Fruit fly (Drosophila melanogaster) whole organism, prepupa: ENCODE results near the gene RhoGEF64C.
A peak's percentile ranks its signal among the peaks of the same experiment; 100 is the strongest.

ENCODE experiments used
- Blimp-1 ChIP-seq: fragments of 200-800 bp; sonication (Bioruptor generic); optimal IDR thresholded peaks from 3 replicates; lab custom pipeline; 2017; ENCODE audit warnings: missing biosample characterization, missing genetic modification characterization, mild to moderate bottlenecking, moderate library complexity, missing genetic modification reagents
- CG10669 ChIP-seq: fragments of 200-800 bp; sonication (Bioruptor generic); optimal IDR thresholded peaks from 3 replicates; lab custom pipeline; 2018; ENCODE audit warnings: missing biosample characterization, mild to moderate bottlenecking, missing genetic modification characterization, moderate library complexity
- CG11294 ChIP-seq: fragments of 200-800 bp; sonication (Bioruptor generic); IDR thresholded peaks from 2 replicates; pipeline ENCODE4 v1.3.6; 2022; ENCODE audit warnings: missing biosample characterization, missing genetic modification characterization
- CG11762 ChIP-seq: fragments of 200-800 bp; sonication (Bioruptor generic); optimal IDR thresholded peaks from 3 replicates; lab custom pipeline; 2016; ENCODE audit warnings: missing biosample characterization, missing genetic modification characterization; ENCODE audit not compliant: insufficient read depth
- CG15336 ChIP-seq: fragments of 200-800 bp; sonication (Bioruptor generic); IDR thresholded peaks from 2 replicates; pipeline ENCODE4 v1.3.6; 2022; ENCODE audit warnings: missing biosample characterization, missing genetic modification characterization
- CG16779 ChIP-seq: fragments of 200-800 bp; sonication (Bioruptor generic); optimal IDR thresholded peaks from 3 replicates; lab custom pipeline; 2017; ENCODE audit warnings: missing biosample characterization, mild to moderate bottlenecking, missing genetic modification characterization
- CG3032 ChIP-seq: fragments of 200-800 bp; optimal IDR thresholded peaks from 2 replicates; lab custom pipeline; 2019; ENCODE audit warnings: missing biosample characterization, mild to moderate bottlenecking, missing genetic modification characterization, moderate library complexity
- CG31627 ChIP-seq: fragments of 200-800 bp; sonication (Bioruptor generic); optimal IDR thresholded peaks from 3 replicates; lab custom pipeline; 2016; ENCODE audit warnings: missing biosample characterization, missing genetic modification characterization
- CG32006 ChIP-seq: fragments of 200-800 bp; sonication (Bioruptor generic); optimal IDR thresholded peaks from 3 replicates; lab custom pipeline; 2017; ENCODE audit warnings: missing biosample characterization, mild to moderate bottlenecking, missing genetic modification characterization
- CG34406 ChIP-seq: fragments of 200-800 bp; sonication (Bioruptor generic); optimal IDR thresholded peaks from 3 replicates; lab custom pipeline; 2016; ENCODE audit warnings: missing biosample characterization, missing genetic modification characterization
- CG3919 ChIP-seq: fragments of 200-800 bp; sonication (Bioruptor generic); optimal IDR thresholded peaks from 3 replicates; lab custom pipeline; 2016; ENCODE audit warnings: missing biosample characterization, missing genetic modification characterization
- CG4318 ChIP-seq: fragments of 200-800 bp; sonication (Bioruptor generic); optimal IDR thresholded peaks from 3 replicates; lab custom pipeline; 2017; ENCODE audit warnings: missing biosample characterization, mild to moderate bottlenecking, missing genetic modification characterization
- CG6163 ChIP-seq: fragments of 200-800 bp; sonication (Bioruptor generic); IDR thresholded peaks from 3 replicates; pipeline ENCODE4 v1.3.6; 2022; ENCODE audit warnings: missing biosample characterization, missing genetic modification characterization
- CG6276 ChIP-seq: fragments of 200-800 bp; sonication (Bioruptor generic); optimal IDR thresholded peaks from 2 replicates; lab custom pipeline; 2017; ENCODE audit warnings: missing biosample characterization, mild to moderate bottlenecking, missing genetic modification characterization
- CG6792 ChIP-seq: fragments of 200-800 bp; sonication (Bioruptor generic); optimal IDR thresholded peaks from 3 replicates; lab custom pipeline; 2016; ENCODE audit warnings: missing biosample characterization, missing genetic modification characterization
- CG6854 ChIP-seq: fragments of 200-800 bp; sonication (Bioruptor generic); optimal IDR thresholded peaks from 2 replicates; lab custom pipeline; 2017; ENCODE audit warnings: missing biosample characterization, mild to moderate bottlenecking, missing genetic modification characterization
- CG7368 ChIP-seq: fragments of 200-800 bp; sonication (Bioruptor generic); optimal IDR thresholded peaks from 3 replicates; lab custom pipeline; 2016; ENCODE audit warnings: missing biosample characterization, missing genetic modification characterization
- CG8119 ChIP-seq: fragments of 200-800 bp; sonication (Bioruptor generic); IDR thresholded peaks from 3 replicates; pipeline ENCODE4 v1.3.6; 2022; ENCODE audit warnings: missing biosample characterization, missing genetic modification characterization
- CG8319 ChIP-seq: fragments of 200-800 bp; sonication (Bioruptor generic); optimal IDR thresholded peaks from 3 replicates; lab custom pipeline; 2016; ENCODE audit warnings: missing biosample characterization, missing genetic modification characterization
- CG8632 ChIP-seq: fragments of 200-800 bp; sonication (Bioruptor generic); optimal IDR thresholded peaks from 3 replicates; lab custom pipeline; 2016; ENCODE audit warnings: missing biosample characterization, missing genetic modification characterization
- CG9139 ChIP-seq: fragments of 200-800 bp; sonication (Bioruptor generic); optimal IDR thresholded peaks from 3 replicates; lab custom pipeline; 2017; ENCODE audit warnings: missing biosample characterization, mild to moderate bottlenecking, missing genetic modification characterization
- Eip93F ChIP-seq: fragments of 200-800 bp; sonication (Bioruptor generic); optimal IDR thresholded peaks from 2 replicates; lab custom pipeline; 2016; ENCODE audit warnings: missing biosample characterization, mild to moderate bottlenecking, missing genetic modification characterization
- Ets21C ChIP-seq: fragments of 200-800 bp; sonication (Bioruptor generic); optimal IDR thresholded peaks from 3 replicates; lab custom pipeline; 2016; ENCODE audit warnings: missing biosample characterization, missing genetic modification characterization
- Ets96B ChIP-seq: fragments of 200-800 bp; optimal IDR thresholded peaks from 2 replicates; lab custom pipeline; 2019; ENCODE audit warnings: missing biosample characterization, mild to moderate bottlenecking, missing genetic modification characterization, moderate library complexity
- Gug ChIP-seq: fragments of 200-800 bp; sonication (Bioruptor generic); IDR thresholded peaks from 2 replicates; pipeline ENCODE4 v1.3.6; 2022; ENCODE audit warnings: missing biosample characterization, missing genetic modification characterization
- Hr38 ChIP-seq: sonication (Bioruptor generic); optimal IDR thresholded peaks from 2 replicates; lab custom pipeline; 2016; ENCODE audit warnings: missing biosample characterization, missing genetic modification characterization
- Lpt ChIP-seq: fragments of 200-800 bp; sonication (Bioruptor generic); optimal IDR thresholded peaks from 3 replicates; lab custom pipeline; 2016; ENCODE audit warnings: missing biosample characterization, missing genetic modification characterization
- Met ChIP-seq: fragments of 200-800 bp; sonication (Bioruptor generic); optimal IDR thresholded peaks from 3 replicates; lab custom pipeline; 2016; ENCODE audit warnings: missing biosample characterization, missing genetic modification characterization
- OdsH ChIP-seq: fragments of 200-800 bp; sonication (Bioruptor generic); optimal IDR thresholded peaks from 3 replicates; lab custom pipeline; 2016; ENCODE audit warnings: missing biosample characterization, missing genetic modification characterization
- Smox ChIP-seq: fragments of 200-800 bp; sonication (Bioruptor generic); optimal IDR thresholded peaks from 3 replicates; lab custom pipeline; 2016; ENCODE audit warnings: missing biosample characterization, missing genetic modification characterization
- Sox102F ChIP-seq: fragments of 200-800 bp; sonication (Bioruptor generic); optimal IDR thresholded peaks from 2 replicates; lab custom pipeline; 2016; ENCODE audit warnings: missing biosample characterization, mild to moderate bottlenecking, missing genetic modification characterization
- Sox14 ChIP-seq: fragments of 200-800 bp; sonication (Bioruptor generic); optimal IDR thresholded peaks from 3 replicates; lab custom pipeline; 2016; ENCODE audit warnings: missing biosample characterization, missing genetic modification characterization
- Sox15 ChIP-seq: fragments of 200-800 bp; sonication (Bioruptor generic); optimal IDR thresholded peaks from 3 replicates; lab custom pipeline; 2016; ENCODE audit warnings: missing biosample characterization, missing genetic modification characterization
- achi ChIP-seq: fragments of 200-800 bp; sonication (Bioruptor generic); optimal IDR thresholded peaks from 3 replicates; lab custom pipeline; 2016; ENCODE audit warnings: missing biosample characterization, missing genetic modification characterization
- acj6 ChIP-seq: fragments of 200-800 bp; sonication (Bioruptor generic); optimal IDR thresholded peaks from 3 replicates; lab custom pipeline; 2016; ENCODE audit warnings: missing biosample characterization, missing genetic modification characterization
- cyc ChIP-seq: fragments of 200-800 bp; sonication (Bioruptor generic); optimal IDR thresholded peaks from 3 replicates; lab custom pipeline; 2016; ENCODE audit warnings: missing biosample characterization, missing genetic modification characterization
- dsx ChIP-seq: fragments of 200-800 bp; optimal IDR thresholded peaks from 3 replicates; lab custom pipeline; 2019; ENCODE audit warnings: missing biosample characterization, mild to moderate bottlenecking, missing genetic modification characterization, moderate library complexity; ENCODE audit not compliant: poor library complexity, severe bottlenecking
- eg ChIP-seq: fragments of 200-800 bp; sonication (Bioruptor generic); IDR thresholded peaks from 3 replicates; pipeline ENCODE4 v1.3.6; 2022; ENCODE audit warnings: missing biosample characterization, missing genetic modification characterization
- esn ChIP-seq: fragments of 200-800 bp; sonication (Bioruptor generic); optimal IDR thresholded peaks from 2 replicates; lab custom pipeline; 2016; ENCODE audit warnings: missing biosample characterization, mild to moderate bottlenecking, missing genetic modification characterization, moderate library complexity
- fd59A ChIP-seq: fragments of 200-800 bp; sonication (Bioruptor generic); optimal IDR thresholded peaks from 2 replicates; lab custom pipeline; 2017; ENCODE audit warnings: missing biosample characterization, mild to moderate bottlenecking, missing genetic modification characterization, missing genetic modification reagents
- fd85E ChIP-seq: fragments of 200-800 bp; sonication (Bioruptor generic); optimal IDR thresholded peaks from 3 replicates; lab custom pipeline; 2016; ENCODE audit warnings: missing biosample characterization, missing genetic modification characterization
- fkh ChIP-seq: fragments of 200-800 bp; sonication (Bioruptor generic); optimal IDR thresholded peaks from 3 replicates; lab custom pipeline; 2017; ENCODE audit warnings: missing biosample characterization, mild to moderate bottlenecking, missing genetic modification characterization, moderate library complexity
- lz ChIP-seq: fragments of 200-800 bp; sonication (Bioruptor generic); optimal IDR thresholded peaks from 3 replicates; lab custom pipeline; 2016; ENCODE audit warnings: missing biosample characterization, missing genetic modification characterization
- net ChIP-seq: fragments of 200-800 bp; sonication (Bioruptor generic); optimal IDR thresholded peaks from 3 replicates; lab custom pipeline; 2016; ENCODE audit warnings: missing biosample characterization, missing genetic modification characterization
- pdm3 ChIP-seq: fragments of 200-800 bp; sonication (Bioruptor generic); optimal IDR thresholded peaks from 3 replicates; lab custom pipeline; 2016; ENCODE audit warnings: missing biosample characterization, missing genetic modification characterization
- salr ChIP-seq, 2 experiments: fragments of 200-800 bp; sonication (Bioruptor generic); optimal IDR thresholded peaks; 3 replicates each; lab custom pipeline; 2016 to 2018; ENCODE audit warnings: missing biosample characterization in 2 of 2, missing genetic modification characterization in 2 of 2, mild to moderate bottlenecking in 1 of 2
- spab ChIP-seq: fragments of 200-800 bp; sonication (Bioruptor generic); optimal IDR thresholded peaks from 2 replicates; lab custom pipeline; 2017; ENCODE audit warnings: missing biosample characterization, mild to moderate bottlenecking, missing genetic modification characterization, missing genetic modification reagents
- ss ChIP-seq, 2 experiments: fragments of 200-800 bp; sonication (Bioruptor generic); optimal IDR thresholded peaks; 2 replicates in 1 of 2; 3 replicates in 1 of 2; lab custom pipeline; 2017 to 2018; ENCODE audit warnings: mild to moderate bottlenecking in 2 of 2, missing biosample characterization in 2 of 2, missing genetic modification characterization in 2 of 2, moderate library complexity in 1 of 2
- svp ChIP-seq: fragments of 200-800 bp; sonication (Bioruptor generic); peaks from one replicate; lab custom pipeline; 2016; ENCODE audit warnings: missing biosample characterization, missing genetic modification characterization
- vri ChIP-seq: fragments of 200-800 bp; sonication (Bioruptor generic); optimal IDR thresholded peaks from 3 replicates; lab custom pipeline; 2016; ENCODE audit warnings: missing biosample characterization, mild to moderate bottlenecking, missing genetic modification characterization

The RhoGEF64C gene

DNA sequence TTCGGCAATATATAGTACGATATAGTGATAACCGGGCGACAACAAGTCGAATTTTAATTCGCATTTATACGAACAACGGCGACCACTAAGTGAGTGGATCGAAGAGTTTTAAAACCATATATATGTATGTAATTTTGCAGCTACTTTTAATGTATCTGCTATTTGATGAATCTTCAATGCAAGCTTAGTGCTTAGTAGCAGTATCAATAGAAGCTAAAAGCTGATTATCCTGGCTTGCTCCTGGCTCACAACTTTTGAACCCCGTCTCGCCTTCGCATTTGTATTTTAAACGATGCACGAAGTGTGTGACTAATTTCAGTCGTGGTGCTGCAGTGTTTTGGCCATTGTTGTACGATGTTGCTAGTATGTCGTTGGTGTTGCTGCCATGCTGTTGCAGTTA lies 44.1 kb downstream of the RhoGEF64C start (continued):
- TF ChIP-seq cyc (GFP tag; lab: Kevin White, UChicago) (no peak), spab (GFP tag; lab: Kevin White, UChicago) (no peak)

DNA sequence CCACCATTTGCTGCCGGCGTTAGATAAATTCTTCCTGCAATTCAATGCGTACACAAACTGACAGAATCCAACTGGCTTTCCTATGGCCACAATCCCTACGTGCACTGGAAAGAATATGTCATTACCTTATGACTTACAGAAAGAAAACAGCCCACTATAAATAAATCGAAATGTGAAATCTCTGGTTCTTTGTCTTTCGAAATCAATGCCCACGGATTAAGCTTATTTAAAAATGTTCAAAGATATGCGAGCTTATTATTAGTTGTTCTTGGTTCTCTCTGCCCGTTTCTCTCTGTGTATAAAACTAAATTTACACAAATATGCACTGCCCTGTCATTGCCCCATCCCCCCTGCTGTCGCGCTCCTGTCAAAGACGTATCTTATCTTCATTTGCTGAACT lies 52.6 kb downstream of the RhoGEF64C start:
- TF ChIP-seq OdsH, result peak; percentile 51
- TF ChIP-seq Lpt (GFP tag; lab: Kevin White, UChicago), result peak; percentile 16
- TF ChIP-seq CG7368, result no peak
- TF ChIP-seq Ets21C (GFP tag; lab: Kevin White, UChicago), result no peak
- no peak for TF ChIP-seq Gug (GFP tag; lab: Robert Waterston, UW)
- no peak for TF ChIP-seq fd59A (GFP tag; lab: Kevin White, UChicago)
- TF ChIP-seq CG4318 (GFP tag; lab: Kevin White, UChicago), result no peak
- no peak for TF ChIP-seq CG34406 (GFP tag; lab: Kevin White, UChicago)
- TF ChIP-seq Smox, result no peak
- TF ChIP-seq CG6163 (GFP tag; lab: Robert Waterston, UW), result peak; percentile 62; the same call in 2 of the 3 replicates
- peak; percentile 42; the same call in 1 of the 3 replicates for TF ChIP-seq CG8119 (GFP tag; lab: Robert Waterston, UW)
- no peak for TF ChIP-seq cyc (GFP tag; lab: Kevin White, UChicago)
- TF ChIP-seq ss (GFP tag; optimal IDR thresholded peaks at IDR 0.05; lab: Kevin White, UChicago), result no peak
- peak; percentile 50 for TF ChIP-seq svp (GFP tag; lab: Kevin White, UChicago)
- no peak for TF ChIP-seq CG10669 (GFP tag; lab: Kevin White, UChicago)
- TF ChIP-seq net (GFP tag; lab: Kevin White, UChicago), result peak; percentile 24
- TF ChIP-seq salr (GFP tag; optimal IDR thresholded peaks at IDR 0.05; lab: Kevin White, UChicago), result peak in 1 of 2 experiments; percentile 59
- no peak for TF ChIP-seq Eip93F (GFP tag; lab: Kevin White, UChicago)
- no peak for TF ChIP-seq CG9139 (GFP tag; lab: Kevin White, UChicago)
- TF ChIP-seq CG31627 (GFP tag; lab: Kevin White, UChicago), result no peak
- TF ChIP-seq CG8319 (GFP tag; lab: Kevin White, UChicago), result no peak
- TF ChIP-seq CG3919, result peak; percentile 46
- TF ChIP-seq eg (GFP tag; lab: Robert Waterston, UW), result no peak
- no peak for TF ChIP-seq Ets96B
- no peak for TF ChIP-seq Blimp-1
- TF ChIP-seq CG16779 (tag; lab: Kevin White, UChicago), result no peak
- peak; percentile 28 for TF ChIP-seq achi (GFP tag; lab: Kevin White, UChicago)
- TF ChIP-seq CG3032, result no peak
- TF ChIP-seq Met, result peak; percentile 6
- peak; percentile 38 for TF ChIP-seq Sox14 (GFP tag; lab: Kevin White, UChicago)
- peak; percentile 23 for TF ChIP-seq pdm3 (GFP tag; lab: Kevin White, UChicago)
- TF ChIP-seq CG6276 (GFP tag; lab: Kevin White, UChicago), result peak; percentile 15
- no peak for TF ChIP-seq dsx (GFP tag; lab: Kevin White, UChicago)
- no peak for TF ChIP-seq fkh (GFP tag; lab: Kevin White, UChicago)
- TF ChIP-seq esn (GFP tag; lab: Kevin White, UChicago), result no peak
- no peak for TF ChIP-seq CG11294 (GFP tag; lab: Robert Waterston, UW)
- no peak for TF ChIP-seq CG6854
- no peak for TF ChIP-seq Sox15 (GFP tag; lab: Kevin White, UChicago)
- peak; percentile 54 for TF ChIP-seq CG32006 (GFP tag; lab: Kevin White, UChicago)
- TF ChIP-seq CG11762 (GFP tag; lab: Kevin White, UChicago), result no peak
- TF ChIP-seq CG6792 (GFP tag; lab: Kevin White, UChicago), result no peak
- no peak for TF ChIP-seq lz
- TF ChIP-seq vri, result no peak
- TF ChIP-seq CG8632 (GFP tag; lab: Kevin White, UChicago), result no peak
- no peak for TF ChIP-seq Hr38
- TF ChIP-seq acj6 (GFP tag; lab: Kevin White, UChicago), result peak; percentile 29
- TF ChIP-seq CG15336 (GFP tag; lab: Robert Waterston, UW), result peak; percentile 44; the same call in 1 of the 2 replicates
- TF ChIP-seq Sox102F (GFP tag; lab: Kevin White, UChicago), result no peak
- TF ChIP-seq spab (GFP tag; lab: Kevin White, UChicago), result no peak
- no peak for TF ChIP-seq fd85E
